Fruit fly (Drosophila melanogaster): ENCODE data around the gene CG11756.

Gene CG11756

dm6 chrX:11326213-11326731 is 21.6 kb upstream of the CG11756 start (continued):
- no peak for TF ChIP-seq Vsx1 (GFP tag; optimal IDR thresholded peaks at IDR 0.05)
- peak; percentile 22 for TF ChIP-seq H2.0 (GFP tag; IDR thresholded peaks at IDR 0.05)
- peak; percentile 71 for TF ChIP-seq Asciz (GFP tag; optimal IDR thresholded peaks at IDR 0.05)
- TF ChIP-seq hb (GFP tag; IDR thresholded peaks at IDR 0.05; ENCODE audit: partially characterized antibody): no peak
- no peak for TF ChIP-seq Bgb (GFP tag; IDR thresholded peaks at IDR 0.05; ENCODE audit: partially characterized antibody)
- no peak for TF ChIP-seq CG1832 (GFP tag; optimal IDR thresholded peaks at IDR 0.05)
- TF ChIP-seq Dek (tag; optimal IDR thresholded peaks at IDR 0.05): peak; percentile 67
- TF ChIP-seq CG10565 (GFP tag; optimal IDR thresholded peaks at IDR 0.05): no peak
- peak; percentile 63 for TF ChIP-seq gro (GFP tag; optimal IDR thresholded peaks at IDR 0.05)
- TF ChIP-seq CG9876 (GFP tag; optimal IDR thresholded peaks at IDR 0.05): peak; percentile 18
- TF ChIP-seq scrt (GFP tag; optimal IDR thresholded peaks at IDR 0.05): peak; percentile 56
- no peak for TF ChIP-seq tup (GFP tag; optimal IDR thresholded peaks at IDR 0.05)
- TF ChIP-seq insv (GFP tag; optimal IDR thresholded peaks at IDR 0.05): peak in 1 of 2 experiments; percentile 12
- TF ChIP-seq CG6813 (GFP tag; optimal IDR thresholded peaks at IDR 0.05): peak; percentile 59
- TF ChIP-seq cad (GFP tag; optimal IDR thresholded peaks at IDR 0.05): no peak
- TF ChIP-seq CG10147 (GFP tag; optimal IDR thresholded peaks at IDR 0.05): peak; percentile 65

dm6 chrX:11338047-11338747 is 9.7 kb upstream of the CG11756 start:
- TF ChIP-seq CG2889 (GFP tag; IDR thresholded peaks at IDR 0.05) (0 out of 3 replicates have a peak, but pooled peaks have one; percentile 20), CG2202 (tag; optimal IDR thresholded peaks at IDR 0.05) (peak; percentile 37), cwo (GFP tag; optimal IDR thresholded peaks at IDR 0.05) (peak; percentile 64), gsb (GFP tag; IDR thresholded peaks at IDR 0.05) (peak; percentile 61; the same call in 1 of the 2 replicates), CG5953 (GFP tag; IDR thresholded peaks at IDR 0.05) (no peak), crc (GFP tag; optimal IDR thresholded peaks at IDR 0.05) (peak; percentile 62), toy (GFP tag; IDR thresholded peaks at IDR 0.05) (no peak), CG10431 (GFP tag; optimal IDR thresholded peaks at IDR 0.05) (no peak), Sin3A (optimal IDR thresholded peaks at IDR 0.05) (no peak), fd3F (GFP tag; optimal IDR thresholded peaks at IDR 0.05) (peak; percentile 55), Hr78 (GFP tag; optimal IDR thresholded peaks at IDR 0.05) (peak in 1 of 2 experiments; percentile 80), CG2678 (tag; optimal IDR thresholded peaks at IDR 0.05) (no peak), CG10147 (GFP tag; optimal IDR thresholded peaks at IDR 0.05) (peak; percentile 62), sob (GFP tag; IDR thresholded peaks at IDR 0.05) (peak; percentile 51), ERR (GFP tag; optimal IDR thresholded peaks at IDR 0.05) (peak; percentile 15), Adf1 (GFP tag; IDR thresholded peaks at IDR 0.05) (no peak), insv (GFP tag; optimal IDR thresholded peaks at IDR 0.05) (no peak), hbn (GFP tag; IDR thresholded peaks at IDR 0.05; ENCODE audit: partially characterized antibody) (no peak), CG7745 (tag; optimal IDR thresholded peaks at IDR 0.05) (no peak), vnd (GFP tag; IDR thresholded peaks at IDR 0.05; ENCODE audit: partially characterized antibody) (no peak), crol (GFP tag; IDR thresholded peaks at IDR 0.05) (peak; percentile 27; the same call in 1 of the 2 replicates), zfh1 (GFP tag; IDR thresholded peaks at IDR 0.05) (peak; percentile 14; the same call in 1 of the 3 replicates), repo (GFP tag; optimal IDR thresholded peaks at IDR 0.05) (peak; percentile 59), CG7839 (tag; optimal IDR thresholded peaks at IDR 0.05) (peak; percentile 84), prd (optimal IDR thresholded peaks at IDR 0.05) (no peak), prd (GFP tag; IDR thresholded peaks at IDR 0.05) (peak; percentile 64), Xrp1 (GFP tag; IDR thresholded peaks at IDR 0.05) (peak; percentile 61), chm (GFP tag; IDR thresholded peaks at IDR 0.05) (no peak), CG3726 (GFP tag; IDR thresholded peaks at IDR 0.05) (no peak; the same call in 2 of the 3 replicates), Antp (GFP tag; optimal IDR thresholded peaks at IDR 0.05) (peak; percentile 68), her (GFP tag; optimal IDR thresholded peaks at IDR 0.05) (peak; percentile 43), CG11560 (tag; IDR thresholded peaks at IDR 0.05) (no peak), CG4424 (GFP tag; optimal IDR thresholded peaks at IDR 0.05) (peak; percentile 73), CG1603 (tag; optimal IDR thresholded peaks at IDR 0.05) (no peak)
